Fruit fly (Drosophila melanogaster): ENCODE measurements around the gene CG11555.

dm6 chr2L:225386-225682 lies 48.3 kb upstream of the CG11555 start:
- TF ChIP-seq CG8301 (tag; optimal IDR thresholded peaks at IDR 0.05) (no peak), CG17806 (tag; optimal IDR thresholded peaks at IDR 0.05) (no peak), fd96Ca (GFP tag; IDR thresholded peaks at IDR 0.05) (no peak), Pif1B (GFP tag; optimal IDR thresholded peaks at IDR 0.05) (no peak)

Measured in whole organism, pupa.